Fruit fly (Drosophila melanogaster) whole organism, embryonic: ENCODE data around the gene Naxd.

Source experiments
- C15 ChIP-seq: fragments of 200-800 bp; sonication (Bioruptor generic); IDR thresholded peaks from 3 replicates; pipeline ENCODE4 v1.3.6; 2022; ENCODE audit warnings: missing biosample characterization, missing genetic modification characterization
- CG10959 ChIP-seq: fragments of 200-800 bp; sonication (Bioruptor generic); IDR thresholded peaks from 2 replicates; pipeline ENCODE4 v1.3.6; 2022; ENCODE audit warnings: missing biosample characterization, missing genetic modification characterization
- CG12071 ChIP-seq: fragments of 200-800 bp; sonication (Bioruptor generic); optimal IDR thresholded peaks from 3 replicates; lab custom pipeline; 2018; ENCODE audit warnings: missing biosample characterization, mild to moderate bottlenecking, missing genetic modification characterization
- CG12219 ChIP-seq: fragments of 200-800 bp; sonication (Bioruptor generic); optimal IDR thresholded peaks from 3 replicates; lab custom pipeline; 2018; ENCODE audit warnings: missing biosample characterization, mild to moderate bottlenecking, missing genetic modification characterization
- CG12299 ChIP-seq: fragments of 200-800 bp; sonication (Bioruptor generic); optimal IDR thresholded peaks from 2 replicates; lab custom pipeline; 2018; ENCODE audit warnings: missing biosample characterization, mild to moderate bottlenecking, missing genetic modification characterization
- CG13296 ChIP-seq: fragments of 200-800 bp; sonication (Bioruptor generic); optimal IDR thresholded peaks from 3 replicates; lab custom pipeline; 2018; ENCODE audit warnings: missing biosample characterization, mild to moderate bottlenecking, missing genetic modification characterization
- CG13894 ChIP-seq: fragments of 200-800 bp; sonication (Bioruptor generic); optimal IDR thresholded peaks from 3 replicates; lab custom pipeline; 2018; ENCODE audit warnings: missing biosample characterization, mild to moderate bottlenecking, missing genetic modification characterization, moderate library complexity
- CG15073 ChIP-seq: fragments of 200-800 bp; sonication (Bioruptor generic); optimal IDR thresholded peaks from 2 replicates; lab custom pipeline; 2016; ENCODE audit warnings: missing biosample characterization, missing genetic modification characterization
- CG15514 ChIP-seq: fragments of 200-800 bp; sonication (Bioruptor generic); optimal IDR thresholded peaks from 3 replicates; lab custom pipeline; 2017; ENCODE audit warnings: missing biosample characterization, missing genetic modification characterization, mild to moderate bottlenecking, moderate library complexity, missing genetic modification reagents
- CG1603 ChIP-seq: fragments of 200-800 bp; sonication (Bioruptor generic); optimal IDR thresholded peaks from 2 replicates; lab custom pipeline; 2019; ENCODE audit warnings: missing biosample characterization, mild to moderate bottlenecking, missing genetic modification characterization, moderate library complexity
- CG18619 ChIP-seq: fragments of 200-800 bp; sonication (Bioruptor generic); optimal IDR thresholded peaks from 3 replicates; lab custom pipeline; 2017; ENCODE audit warnings: missing biosample characterization, mild to moderate bottlenecking, missing genetic modification characterization
- CG2678 ChIP-seq: fragments of 200-800 bp; sonication (Bioruptor generic); optimal IDR thresholded peaks from 3 replicates; lab custom pipeline; 2019; ENCODE audit warnings: missing biosample characterization, mild to moderate bottlenecking, missing genetic modification characterization, moderate library complexity
- CG2875 ChIP-seq: fragments of 200-800 bp; sonication (Bioruptor generic); optimal IDR thresholded peaks from 2 replicates; lab custom pipeline; 2017; ENCODE audit warnings: missing biosample characterization, mild to moderate bottlenecking, missing genetic modification characterization, missing genetic modification reagents
- CG3163 ChIP-seq: fragments of 200-800 bp; sonication (Bioruptor generic); optimal IDR thresholded peaks from 3 replicates; lab custom pipeline; 2016; ENCODE audit warnings: missing biosample characterization, missing genetic modification characterization
- CG32532 ChIP-seq: fragments of 200-800 bp; sonication (Bioruptor generic); IDR thresholded peaks from 2 replicates; pipeline ENCODE4 v1.3.6; 2022; ENCODE audit warnings: missing biosample characterization, missing genetic modification characterization
- CG34376 ChIP-seq: fragments of 200-800 bp; sonication (Bioruptor generic); optimal IDR thresholded peaks from 2 replicates; lab custom pipeline; 2018; ENCODE audit warnings: missing biosample characterization, mild to moderate bottlenecking, missing genetic modification characterization
- CG6854 ChIP-seq: fragments of 200-800 bp; sonication (Bioruptor generic); optimal IDR thresholded peaks from 3 replicates; lab custom pipeline; 2017; ENCODE audit warnings: missing biosample characterization, mild to moderate bottlenecking, missing genetic modification characterization
- Dbx ChIP-seq: fragments of 200-800 bp; sonication (Bioruptor generic); IDR thresholded peaks from 3 replicates; pipeline ENCODE4 v1.3.6; 2022; ENCODE audit warnings: missing biosample characterization, missing genetic modification characterization
- Drgx ChIP-seq: fragments of 200-800 bp; sonication (Bioruptor generic); IDR thresholded peaks from 2 replicates; pipeline ENCODE4 v1.3.6; 2022; ENCODE audit warnings: missing biosample characterization, missing genetic modification characterization
- HHEX ChIP-seq: fragments of 200-800 bp; sonication (Bioruptor generic); optimal IDR thresholded peaks from 3 replicates; lab custom pipeline; 2017; ENCODE audit warnings: missing biosample characterization, mild to moderate bottlenecking, missing genetic modification characterization, missing genetic modification reagents
- Hand ChIP-seq: fragments of 200-800 bp; sonication (Bioruptor generic); optimal IDR thresholded peaks from 2 replicates; lab custom pipeline; 2017; ENCODE audit warnings: mild to moderate bottlenecking, missing biosample characterization, missing genetic modification reagents, missing genetic modification characterization
- Hey ChIP-seq: fragments of 200-800 bp; sonication (Bioruptor generic); optimal IDR thresholded peaks from 3 replicates; lab custom pipeline; 2018; ENCODE audit warnings: missing biosample characterization, mild to moderate bottlenecking, missing genetic modification characterization
- MESR4 ChIP-seq: fragments of 200-800 bp; sonication (Bioruptor generic); optimal IDR thresholded peaks from 2 replicates; lab custom pipeline; 2018; ENCODE audit warnings: missing biosample characterization, mild to moderate bottlenecking, missing genetic modification characterization, moderate library complexity
- Med ChIP-seq: fragments of 200-800 bp; sonication (Bioruptor generic); peaks from one replicate; lab custom pipeline; 2016; ENCODE audit warnings: missing biosample characterization, missing genetic modification characterization, mild to moderate bottlenecking, inconsistent platforms, moderate library complexity
- PHDP ChIP-seq: fragments of 200-800 bp; sonication (Bioruptor generic); optimal IDR thresholded peaks from 3 replicates; lab custom pipeline; 2018; ENCODE audit warnings: missing biosample characterization, mild to moderate bottlenecking, missing genetic modification characterization, moderate library complexity
- Rfx ChIP-seq: fragments of 200-800 bp; sonication (Bioruptor generic); IDR thresholded peaks from 2 replicates; pipeline ENCODE4 v1.3.6; 2022; ENCODE audit warnings: missing biosample characterization, missing genetic modification characterization
- Rx ChIP-seq: fragments of 200-800 bp; sonication (Bioruptor generic); IDR thresholded peaks from 2 replicates; pipeline ENCODE4 v1.3.6; 2022; ENCODE audit warnings: missing biosample characterization, missing genetic modification characterization
- Scr ChIP-seq: fragments of 200-800 bp; sonication (Bioruptor generic); IDR thresholded peaks from 2 replicates; pipeline ENCODE4 v1.3.6; 2022; ENCODE audit warnings: missing biosample characterization, missing genetic modification characterization; ENCODE audit not compliant: partially characterized antibody
- Sox100B ChIP-seq: fragments of 200-800 bp; sonication (Bioruptor generic); optimal IDR thresholded peaks from 3 replicates; lab custom pipeline; 2018; ENCODE audit warnings: missing biosample characterization, mild to moderate bottlenecking, missing genetic modification characterization
- Trl ChIP-seq, 3 experiments: fragments of >200 bp in 2 of 3; fragments of 200-800 bp in 1 of 3; sonication (Bioruptor generic) in 1 of 3; optimal IDR thresholded peaks; 2 replicates in 1 of 3; 3 replicates in 2 of 3; lab custom pipeline; 2016 to 2017; ENCODE audit warnings: missing biosample characterization in 1 of 3, missing genetic modification characterization in 1 of 3
- al ChIP-seq: fragments of 200-800 bp; sonication (Bioruptor generic); IDR thresholded peaks from 2 replicates; pipeline ENCODE4 v1.3.6; 2022; ENCODE audit warnings: missing biosample characterization, missing genetic modification characterization
- bsh ChIP-seq, 2 experiments: fragments of 200-800 bp; sonication (Bioruptor generic); optimal IDR thresholded peaks; 2 replicates each; lab custom pipeline; 2017 to 2018; ENCODE audit warnings: mild to moderate bottlenecking in 2 of 2, missing biosample characterization in 2 of 2, missing genetic modification characterization in 2 of 2, moderate library complexity in 1 of 2
- cato ChIP-seq: fragments of 200-800 bp; sonication (Bioruptor generic); optimal IDR thresholded peaks from 2 replicates; lab custom pipeline; 2016; ENCODE audit warnings: missing biosample characterization, missing genetic modification characterization, borderline replicate concordance
- cg ChIP-seq: fragments of 200-800 bp; sonication (Bioruptor generic); optimal IDR thresholded peaks from 3 replicates; lab custom pipeline; 2019; ENCODE audit warnings: missing biosample characterization, mild to moderate bottlenecking, missing genetic modification characterization, moderate library complexity
- chinmo ChIP-seq: fragments of 200-800 bp; sonication (Bioruptor generic); IDR thresholded peaks from 4 replicates; pipeline ENCODE4 v1.3.6; 2022; ENCODE audit warnings: missing biosample characterization, missing genetic modification characterization; ENCODE audit not compliant: partially characterized antibody
- crol ChIP-seq: fragments of 200-800 bp; sonication (Bioruptor generic); IDR thresholded peaks from 2 replicates; pipeline ENCODE4 v1.3.6; 2022; ENCODE audit warnings: missing biosample characterization, missing genetic modification characterization
- cwo ChIP-seq: fragments of 200-800 bp; sonication (Bioruptor generic); optimal IDR thresholded peaks from 3 replicates; lab custom pipeline; 2017; ENCODE audit warnings: missing biosample characterization, missing genetic modification characterization, mild to moderate bottlenecking, moderate library complexity, missing genetic modification reagents
- disco-r ChIP-seq: fragments of 200-800 bp; sonication (Bioruptor generic); optimal IDR thresholded peaks from 2 replicates; lab custom pipeline; 2016; ENCODE audit warnings: missing biosample characterization, missing genetic modification characterization
- exex ChIP-seq: fragments of 200-800 bp; sonication (Bioruptor generic); optimal IDR thresholded peaks from 4 replicates; lab custom pipeline; 2018; ENCODE audit warnings: missing biosample characterization, mild to moderate bottlenecking, missing genetic modification characterization, moderate library complexity
- mirr ChIP-seq: fragments of 200-800 bp; sonication (Bioruptor generic); optimal IDR thresholded peaks from 3 replicates; lab custom pipeline; 2018; ENCODE audit warnings: missing biosample characterization, mild to moderate bottlenecking, missing genetic modification characterization
- nerfin-1 ChIP-seq: fragments of 200-800 bp; sonication (Bioruptor generic); optimal IDR thresholded peaks from 3 replicates; lab custom pipeline; 2019; ENCODE audit warnings: missing biosample characterization, mild to moderate bottlenecking, missing genetic modification characterization, moderate library complexity
- pho ChIP-seq: fragments of 200-800 bp; sonication (Bioruptor generic); optimal IDR thresholded peaks from 2 replicates; lab custom pipeline; 2016; ENCODE audit warnings: missing biosample characterization, missing genetic modification characterization
- run ChIP-seq: fragments of 200-800 bp; sonication (Bioruptor generic); optimal IDR thresholded peaks from 3 replicates; lab custom pipeline; 2018; ENCODE audit warnings: missing biosample characterization, mild to moderate bottlenecking, missing genetic modification characterization
- scrt ChIP-seq: fragments of 200-800 bp; sonication (Bioruptor generic); optimal IDR thresholded peaks from 2 replicates; lab custom pipeline; 2018; ENCODE audit warnings: missing biosample characterization, mild to moderate bottlenecking, missing genetic modification characterization, moderate library complexity
- sens-2 ChIP-seq: fragments of 200-800 bp; sonication (Bioruptor generic); IDR thresholded peaks from 2 replicates; pipeline ENCODE4 v1.3.6; 2022; ENCODE audit warnings: missing biosample characterization, missing genetic modification characterization
- sob ChIP-seq: fragments of 200-800 bp; sonication (Bioruptor generic); IDR thresholded peaks from 2 replicates; pipeline ENCODE4 v1.3.6; 2022; ENCODE audit warnings: missing biosample characterization, missing genetic modification characterization
- sqz ChIP-seq: fragments of 200-800 bp; sonication (Bioruptor generic); optimal IDR thresholded peaks from 3 replicates; lab custom pipeline; 2018; ENCODE audit warnings: missing biosample characterization, mild to moderate bottlenecking, missing genetic modification characterization
- sug ChIP-seq: fragments of 200-800 bp; optimal IDR thresholded peaks from 2 replicates; lab custom pipeline; 2019; ENCODE audit warnings: missing biosample characterization, mild to moderate bottlenecking, missing genetic modification characterization, moderate library complexity
- tll ChIP-seq, 2 experiments: fragments of 200-800 bp in 1 of 2; fragments of >200 bp in 1 of 2; sonication (Bioruptor generic) in 1 of 2; optimal IDR thresholded peaks; 2 replicates each; lab custom pipeline; 2017 to 2019; ENCODE audit warnings: missing biosample characterization in 2 of 2, missing genetic modification characterization in 2 of 2, mild to moderate bottlenecking in 1 of 2, moderate library complexity in 1 of 2

Gene Naxd

dm6 chr3L:19072177-19072603 lies 25.3 kb downstream of the Naxd start (continued):
- TF ChIP-seq CG1603 (tag; lab: Kevin White, UChicago), result no peak
- no peak for TF ChIP-seq CG3163 (GFP tag; lab: Kevin White, UChicago)
- no peak for TF ChIP-seq tll (GFP tag; optimal IDR thresholded peaks at IDR 0.05; lab: Kevin White, UChicago)
- no peak for TF ChIP-seq sens-2
- peak; percentile 38 for TF ChIP-seq CG15514 (GFP tag; lab: Kevin White, UChicago)
- TF ChIP-seq HHEX, result peak; percentile 23
- 0 out of 4 replicates have a peak, but pooled peaks have one; percentile 60 for TF ChIP-seq chinmo (GFP tag; lab: Robert Waterston, UW)
- TF ChIP-seq cato (GFP tag; lab: Kevin White, UChicago), result no peak
- TF ChIP-seq MESR4 (GFP tag; lab: Kevin White, UChicago), result no peak
- TF ChIP-seq CG34376 (GFP tag; lab: Kevin White, UChicago), result peak; percentile 82
- TF ChIP-seq run (tag; lab: Kevin White, UChicago), result no peak
- TF ChIP-seq sob (GFP tag; lab: Robert Waterston, UW), result peak; percentile 59
- peak; percentile 40 for TF ChIP-seq CG2678 (tag; lab: Kevin White, UChicago)
- peak; percentile 45 for TF ChIP-seq Drgx (GFP tag; lab: Robert Waterston, UW)
- peak; percentile 55 for TF ChIP-seq cg (GFP tag; lab: Kevin White, UChicago)
- TF ChIP-seq disco-r (GFP tag; lab: Kevin White, UChicago), result no peak
- peak; percentile 13 for TF ChIP-seq CG12219
- TF ChIP-seq CG18619 (GFP tag; lab: Kevin White, UChicago), result peak; percentile 0
- TF ChIP-seq Hand (GFP tag; lab: Kevin White, UChicago), result peak; percentile 8
- TF ChIP-seq bsh (GFP tag; optimal IDR thresholded peaks at IDR 0.05; lab: Kevin White, UChicago), result peak in 1 of 2 experiments; percentile 74
- TF ChIP-seq Hey (tag; lab: Kevin White, UChicago), result no peak
- peak; percentile 90 for TF ChIP-seq crol (GFP tag; lab: Robert Waterston, UW)
- no peak for TF ChIP-seq al (GFP tag; lab: Robert Waterston, UW)
- TF ChIP-seq CG15073 (GFP tag; lab: Kevin White, UChicago), result no peak
- 0 out of 2 replicates have a peak, but pooled peaks have one; percentile 11 for TF ChIP-seq Scr
- no peak for TF ChIP-seq Rx (GFP tag; lab: Robert Waterston, UW)
- peak; percentile 5 for TF ChIP-seq scrt (GFP tag; lab: Kevin White, UChicago)
- no peak for TF ChIP-seq pho (GFP tag; lab: Kevin White, UChicago)
- no peak for TF ChIP-seq CG12299
- TF ChIP-seq cwo (GFP tag; lab: Kevin White, UChicago), result peak; percentile 93
- peak; percentile 55; the same call in 1 of the 2 replicates for TF ChIP-seq CG32532
- TF ChIP-seq CG2875 (GFP tag; lab: Kevin White, UChicago), result no peak
- peak; percentile 84 for TF ChIP-seq CG13894
- peak; percentile 31 for TF ChIP-seq CG6854 (GFP tag; lab: Kevin White, UChicago)
- TF ChIP-seq exex (tag; lab: Kevin White, UChicago), result peak; percentile 58
- peak; percentile 89 for TF ChIP-seq sug (tag; lab: Kevin White, UChicago)
- no peak for TF ChIP-seq CG10959
- TF ChIP-seq PHDP (tag; lab: Kevin White, UChicago), result peak; percentile 1
- peak; percentile 10 to 74 for TF ChIP-seq Trl (optimal IDR thresholded peaks at IDR 0.05; lab: Kevin White, UChicago)
- no peak for TF ChIP-seq Trl (GFP tag; optimal IDR thresholded peaks at IDR 0.05; lab: Kevin White, UChicago)
- TF ChIP-seq Dbx (GFP tag; lab: Robert Waterston, UW), result peak; percentile 50; the same call in 1 of the 3 replicates
- TF ChIP-seq CG13296 (GFP tag; lab: Kevin White, UChicago), result peak; percentile 11
- peak; percentile 65 for TF ChIP-seq Med (GFP tag; lab: Kevin White, UChicago)
- TF ChIP-seq nerfin-1 (tag; lab: Kevin White, UChicago), result peak; percentile 24
- no peak for TF ChIP-seq Sox100B (GFP tag; lab: Kevin White, UChicago)
- TF ChIP-seq mirr, result peak; percentile 67
- TF ChIP-seq CG12071 (GFP tag; lab: Kevin White, UChicago), result peak; percentile 18
- TF ChIP-seq sqz, result peak; percentile 77
- TF ChIP-seq Rfx, result peak; percentile 36; the same call in 1 of the 2 replicates
- TF ChIP-seq C15 (GFP tag; lab: Robert Waterston, UW), result no peak
